Fruit fly (Drosophila melanogaster) whole organism, pupa: ENCODE results near the gene Tctp.

Experiments used
- CG10348 ChIP-seq: fragments of 200-800 bp; sonication (Bioruptor generic); IDR thresholded peaks from 2 replicates; pipeline ENCODE4 v1.3.6; 2022; ENCODE audit warnings: missing biosample characterization, missing genetic modification characterization
- CG13204 ChIP-seq: fragments of 200-800 bp; sonication (Bioruptor generic); optimal IDR thresholded peaks from 2 replicates; lab custom pipeline; 2018; ENCODE audit warnings: missing biosample characterization, mild to moderate bottlenecking, missing genetic modification characterization, moderate library complexity
- CG14655 ChIP-seq: fragments of 200-800 bp; sonication (Bioruptor generic); optimal IDR thresholded peaks from 3 replicates; lab custom pipeline; 2017; ENCODE audit warnings: mild to moderate bottlenecking, missing biosample characterization, missing genetic modification reagents, missing genetic modification characterization
- CG15710 ChIP-seq: fragments of 200-800 bp; sonication (Bioruptor generic); optimal IDR thresholded peaks from 2 replicates; lab custom pipeline; 2018; ENCODE audit warnings: missing biosample characterization, mild to moderate bottlenecking, missing genetic modification characterization, moderate library complexity
- CG34367 ChIP-seq: fragments of 200-800 bp; sonication (Bioruptor generic); optimal IDR thresholded peaks from 2 replicates; lab custom pipeline; 2018; ENCODE audit warnings: missing biosample characterization, mild to moderate bottlenecking, missing genetic modification characterization
- CG4496 ChIP-seq: fragments of 200-800 bp; sonication (Bioruptor generic); IDR thresholded peaks from 3 replicates; pipeline ENCODE4 v1.3.6; 2022; ENCODE audit warnings: missing biosample characterization, missing genetic modification characterization
- CG8159 ChIP-seq: fragments of 200-800 bp; sonication (Bioruptor generic); optimal IDR thresholded peaks from 3 replicates; lab custom pipeline; 2018; ENCODE audit warnings: missing biosample characterization, mild to moderate bottlenecking, missing genetic modification characterization, moderate library complexity
- CG8301 ChIP-seq: fragments of 200-800 bp; sonication (Bioruptor generic); optimal IDR thresholded peaks from 2 replicates; lab custom pipeline; 2018; ENCODE audit warnings: missing biosample characterization, mild to moderate bottlenecking, missing genetic modification characterization
- CG9948 ChIP-seq: fragments of 200-800 bp; sonication (Bioruptor generic); optimal IDR thresholded peaks from 2 replicates; lab custom pipeline; 2018; ENCODE audit warnings: missing biosample characterization, mild to moderate bottlenecking, missing genetic modification characterization, moderate library complexity
- Ets98B ChIP-seq: fragments of 200-800 bp; sonication (Bioruptor generic); IDR thresholded peaks from 2 replicates; pipeline ENCODE4 v1.3.6; 2022; ENCODE audit warnings: missing biosample characterization, missing genetic modification characterization
- Pif1A ChIP-seq: fragments of 200-800 bp; sonication (Bioruptor generic); optimal IDR thresholded peaks from 3 replicates; lab custom pipeline; 2016; ENCODE audit warnings: missing biosample characterization, missing genetic modification characterization
- Pif1B ChIP-seq: fragments of 200-800 bp; sonication (Bioruptor generic); optimal IDR thresholded peaks from 3 replicates; lab custom pipeline; 2016; ENCODE audit warnings: missing biosample characterization, missing genetic modification characterization
- Snoo ChIP-seq: fragments of 200-800 bp; sonication (Bioruptor generic); optimal IDR thresholded peaks from 3 replicates; lab custom pipeline; 2017; ENCODE audit warnings: missing biosample characterization, mild to moderate bottlenecking, missing genetic modification characterization, inconsistent platforms
- rn ChIP-seq: fragments of 200-800 bp; sonication (Bioruptor generic); IDR thresholded peaks from 2 replicates; pipeline ENCODE4 v1.3.6; 2022; ENCODE audit warnings: missing biosample characterization, missing genetic modification characterization

- no peak for TF ChIP-seq CG13204 (GFP tag; lab: Kevin White, UChicago)
- TF ChIP-seq CG10348 (GFP tag; lab: Robert Waterston, UW), result no peak
- no peak for TF ChIP-seq CG15710
- no peak for TF ChIP-seq CG8301 (tag; lab: Kevin White, UChicago)
- no peak for TF ChIP-seq CG9948 (tag; lab: Kevin White, UChicago)
- no peak for TF ChIP-seq CG4496 (GFP tag; lab: Robert Waterston, UW)
- no peak for TF ChIP-seq CG34367
- no peak for TF ChIP-seq Snoo (tag; lab: Kevin White, UChicago)
- no peak for TF ChIP-seq CG8159
- TF ChIP-seq Pif1B (GFP tag; lab: Kevin White, UChicago), result no peak
- no peak for TF ChIP-seq Pif1A (GFP tag; lab: Kevin White, UChicago)
- TF ChIP-seq Ets98B, result no peak
- TF ChIP-seq CG14655 (GFP tag; lab: Kevin White, UChicago), result no peak
- TF ChIP-seq rn (GFP tag; lab: Robert Waterston, UW), result no peak
These were observed 33.2 kb downstream of the Tctp start for dm6 chr3R:11243057-11243740.
